Fruit fly (Drosophila melanogaster) whole organism, wandering third instar larva: Measurements from ENCODE around the gene cno.

Source experiments
- Abd-B ChIP-seq: fragments of >200 bp; optimal IDR thresholded peaks from 2 replicates; lab custom pipeline; 2017; ENCODE audit warnings: missing biosample characterization, missing genetic modification characterization
- CG32264 ChIP-seq: fragments of 200-800 bp; sonication (Bioruptor generic); optimal IDR thresholded peaks from 2 replicates; lab custom pipeline; 2016; ENCODE audit warnings: missing biosample characterization, missing genetic modification characterization
- CG9705 ChIP-seq: fragments of 200-800 bp; sonication (Bioruptor generic); optimal IDR thresholded peaks from 2 replicates; lab custom pipeline; 2018; ENCODE audit warnings: missing biosample characterization, mild to moderate bottlenecking, missing genetic modification characterization
- CrebA ChIP-seq: fragments of 200-800 bp; sonication (Bioruptor generic); optimal IDR thresholded peaks from 2 replicates; lab custom pipeline; 2016; ENCODE audit warnings: missing biosample characterization, mild to moderate bottlenecking, missing genetic modification characterization, borderline replicate concordance
- Dfd ChIP-seq: fragments of >200 bp; optimal IDR thresholded peaks from 2 replicates; lab custom pipeline; 2017; ENCODE audit warnings: missing biosample characterization, missing genetic modification characterization
- Dif ChIP-seq: fragments of 200-275, 200-300 bp; sonication (Bioruptor generic); optimal IDR thresholded peaks from 2 replicates; lab custom pipeline; 2018; ENCODE audit warnings: missing biosample characterization, missing genetic modification characterization; ENCODE audit not compliant: partially characterized antibody
- GATAd ChIP-seq: sonication (Bioruptor generic); optimal IDR thresholded peaks from 2 replicates; lab custom pipeline; 2016; ENCODE audit warnings: missing biosample characterization, missing genetic modification characterization
- HLH106 ChIP-seq: fragments of 200-800 bp; optimal IDR thresholded peaks from 3 replicates; lab custom pipeline; 2019; ENCODE audit warnings: missing biosample characterization, mild to moderate bottlenecking, missing genetic modification characterization, moderate library complexity
- Hnf4 ChIP-seq: fragments of 200-800 bp; sonication (Bioruptor generic); optimal IDR thresholded peaks from 2 replicates; lab custom pipeline; 2016; ENCODE audit warnings: missing biosample characterization, mild to moderate bottlenecking, missing genetic modification characterization
- Hr78 ChIP-seq: fragments of >200 bp; optimal IDR thresholded peaks from 2 replicates; lab custom pipeline; 2017; ENCODE audit warnings: missing biosample characterization, missing genetic modification characterization
- Hr83 ChIP-seq: fragments of 200-300 bp; sonication (Bioruptor generic); optimal IDR thresholded peaks from 2 replicates; lab custom pipeline; 2016; ENCODE audit warnings: missing biosample characterization, mild to moderate bottlenecking, missing genetic modification characterization, moderate library complexity; ENCODE audit not compliant: poor library complexity, severe bottlenecking
- Jra ChIP-seq: sonication (Bioruptor generic); optimal IDR thresholded peaks from 2 replicates; lab custom pipeline; 2016; ENCODE audit warnings: missing biosample characterization, missing genetic modification characterization
- Mio ChIP-seq: sonication (Bioruptor generic); optimal IDR thresholded peaks from 2 replicates; lab custom pipeline; 2016; ENCODE audit warnings: missing biosample characterization, missing genetic modification characterization
- Myc ChIP-seq: fragments of >200 bp; optimal IDR thresholded peaks from 2 replicates; lab custom pipeline; 2017
- N ChIP-seq: fragments of >200 bp; optimal IDR thresholded peaks from 2 replicates; lab custom pipeline; 2018; ENCODE audit warnings: missing biosample characterization, missing external identifiers, missing genetic modification characterization
- OdsH ChIP-seq: fragments of 200-800 bp; sonication (Bioruptor generic); optimal IDR thresholded peaks from 2 replicates; lab custom pipeline; 2016; ENCODE audit warnings: missing biosample characterization, mild to moderate bottlenecking, missing genetic modification characterization
- Rel ChIP-seq, 2 experiments: fragments of 200-800 bp; sonication (Bioruptor generic) in 1 of 2; optimal IDR thresholded peaks; 2 replicates in 1 of 2; 3 replicates in 1 of 2; lab custom pipeline; 2016 to 2019; ENCODE audit warnings: mild to moderate bottlenecking in 2 of 2, missing biosample characterization in 2 of 2, missing genetic modification characterization in 2 of 2, moderate library complexity in 1 of 2
- Sp1 ChIP-seq: fragments of 200-800 bp; sonication (Bioruptor generic); optimal IDR thresholded peaks from 3 replicates; lab custom pipeline; 2019; ENCODE audit warnings: missing biosample characterization, mild to moderate bottlenecking, missing genetic modification characterization, moderate library complexity
- Vsx2 ChIP-seq: fragments of 200-300, 225-300 bp; sonication (Bioruptor generic); optimal IDR thresholded peaks from 2 replicates; lab custom pipeline; 2018; ENCODE audit warnings: missing biosample characterization, missing genetic modification characterization; ENCODE audit not compliant: partially characterized antibody
- br ChIP-seq: fragments of 200-800 bp; sonication (Bioruptor generic); optimal IDR thresholded peaks from 2 replicates; lab custom pipeline; 2016; ENCODE audit warnings: missing biosample characterization, missing genetic modification characterization
- brk ChIP-seq: fragments of 200-800 bp; sonication (Bioruptor generic); optimal IDR thresholded peaks from 2 replicates; lab custom pipeline; 2016; ENCODE audit warnings: missing biosample characterization, mild to moderate bottlenecking, missing genetic modification characterization
- dl ChIP-seq, 2 experiments: fragments of 175-275, 200-275 bp in 1 of 2; fragments of 200-275 bp in 1 of 2; sonication (Bioruptor generic); optimal IDR thresholded peaks; lab custom pipeline; 2018; ENCODE audit warnings: mild to moderate bottlenecking in 2 of 2, missing biosample characterization in 2 of 2, missing genetic modification characterization in 2 of 2, moderate library complexity in 2 of 2; ENCODE audit not compliant: partially characterized antibody in 2 of 2, insufficient read depth in 1 of 2
- dmrt93B ChIP-seq: fragments of 200-800 bp; sonication (Bioruptor generic); optimal IDR thresholded peaks from 2 replicates; lab custom pipeline; 2018; ENCODE audit warnings: missing biosample characterization, mild to moderate bottlenecking, missing genetic modification characterization
- dsf ChIP-seq: sonication (Bioruptor generic); optimal IDR thresholded peaks from 2 replicates; lab custom pipeline; 2016; ENCODE audit warnings: missing biosample characterization, missing genetic modification characterization, borderline replicate concordance
- ey ChIP-seq: fragments of 200-800 bp; sonication (Bioruptor generic); optimal IDR thresholded peaks from 2 replicates; lab custom pipeline; 2016; ENCODE audit warnings: missing biosample characterization, missing genetic modification characterization
- foxo ChIP-seq, 2 experiments: fragments of 200-800 bp; sonication (Bioruptor generic); optimal IDR thresholded peaks; 2 replicates in 1 of 2; 3 replicates in 1 of 2; lab custom pipeline; 2016 to 2017; ENCODE audit warnings: missing biosample characterization in 2 of 2, missing genetic modification characterization in 2 of 2
- fru ChIP-seq: fragments of 200-800 bp; sonication (Bioruptor generic); optimal IDR thresholded peaks from 3 replicates; lab custom pipeline; 2016; ENCODE audit warnings: missing biosample characterization, mild to moderate bottlenecking, missing genetic modification characterization
- h ChIP-seq: fragments of 200-800 bp; sonication (Bioruptor generic); optimal IDR thresholded peaks from 3 replicates; lab custom pipeline; 2016; ENCODE audit warnings: missing biosample characterization, mild to moderate bottlenecking, missing genetic modification characterization
- jim ChIP-seq: fragments of 175-275, 200-325 bp; sonication (Bioruptor generic); optimal IDR thresholded peaks from 2 replicates; lab custom pipeline; 2016; ENCODE audit warnings: missing biosample characterization, mild to moderate bottlenecking, missing genetic modification characterization
- lola ChIP-seq: fragments of >200 bp; optimal IDR thresholded peaks from 2 replicates; lab custom pipeline; 2017; ENCODE audit warnings: missing biosample characterization, missing genetic modification characterization
- pan ChIP-seq: fragments of >200 bp; optimal IDR thresholded peaks from 2 replicates; lab custom pipeline; 2017
- psq ChIP-seq: fragments of 200-800 bp; sonication (Bioruptor generic); optimal IDR thresholded peaks from 3 replicates; lab custom pipeline; 2017; ENCODE audit warnings: missing biosample characterization, mild to moderate bottlenecking, missing genetic modification characterization, moderate library complexity
- rgr ChIP-seq: fragments of 200-800 bp; sonication (Bioruptor generic); optimal IDR thresholded peaks from 3 replicates; lab custom pipeline; 2016; ENCODE audit warnings: missing biosample characterization, mild to moderate bottlenecking, missing genetic modification characterization
- sage ChIP-seq: fragments of 200-800 bp; sonication (Bioruptor generic); optimal IDR thresholded peaks from 2 replicates; lab custom pipeline; 2016; ENCODE audit warnings: missing biosample characterization, mild to moderate bottlenecking, missing genetic modification characterization
- sv ChIP-seq: fragments of 200-800 bp; sonication (Bioruptor generic); optimal IDR thresholded peaks from 3 replicates; lab custom pipeline; 2016; ENCODE audit warnings: missing biosample characterization, missing genetic modification characterization
- tai ChIP-seq: sonication (Bioruptor generic); optimal IDR thresholded peaks from 2 replicates; lab custom pipeline; 2016; ENCODE audit warnings: missing biosample characterization, missing genetic modification characterization
- woc ChIP-seq: sonication (Bioruptor generic); optimal IDR thresholded peaks from 2 replicates; lab custom pipeline; 2016; ENCODE audit warnings: missing biosample characterization, mild to moderate bottlenecking, missing genetic modification characterization

Gene cno

dm6 chr3R:5216308-5216765 is 919 bp downstream of the cno start:
- TF ChIP-seq tai (GFP tag; lab: Kevin White, UChicago) (no peak), psq (GFP tag; lab: Kevin White, UChicago) (peak; percentile 82), GATAd (no peak), sage (GFP tag; lab: Kevin White, UChicago) (no peak), Mio (GFP tag; lab: Kevin White, UChicago) (no peak), dl (GFP tag; optimal IDR thresholded peaks at IDR 0.05; lab: Kevin White, UChicago; ENCODE audit: insufficient read depth in 1 of 2, partially characterized antibody in 2 of 2) (peak in 1 of 2 experiments; percentile 69), Hr78 (GFP tag; lab: Kevin White, UChicago) (no peak), brk (no peak), Rel (GFP tag; optimal IDR thresholded peaks at IDR 0.05; lab: Kevin White, UChicago) (no peak), Rel (tag; optimal IDR thresholded peaks at IDR 0.05; lab: Kevin White, UChicago) (no peak), woc (no peak), br (GFP tag; lab: Kevin White, UChicago) (no peak), CG32264 (GFP tag; lab: Kevin White, UChicago) (no peak), Dif (GFP tag; lab: Kevin White, UChicago) (peak; percentile 77), dsf (GFP tag; lab: Kevin White, UChicago) (no peak), pan (lab: Kevin White, UChicago) (no peak), Jra (GFP tag; lab: Kevin White, UChicago) (no peak)

dm6 chr3R:5215334-5216307 is 1.6 kb downstream of the cno start:
- TF ChIP-seq CrebA (GFP tag; lab: Kevin White, UChicago), result no peak
- TF ChIP-seq GATAd, result no peak
- no peak for TF ChIP-seq lola (GFP tag; lab: Kevin White, UChicago)
- TF ChIP-seq CG9705, result peak; percentile 76
- peak; percentile 81 for TF ChIP-seq sage (GFP tag; lab: Kevin White, UChicago)
- no peak for TF ChIP-seq Dfd (GFP tag; lab: Kevin White, UChicago)
- TF ChIP-seq dmrt93B (GFP tag; lab: Kevin White, UChicago), result peak; percentile 78
- TF ChIP-seq jim (GFP tag; lab: Kevin White, UChicago), result peak; percentile 98
- TF ChIP-seq Vsx2 (GFP tag; lab: Kevin White, UChicago), result no peak
- TF ChIP-seq ey (GFP tag; lab: Kevin White, UChicago), result peak; percentile 93
- peak; percentile 92 for TF ChIP-seq fru (GFP tag; lab: Kevin White, UChicago)
- peak; percentile 92 for TF ChIP-seq rgr (GFP tag; lab: Kevin White, UChicago)
- no peak for TF ChIP-seq brk
- peak; percentile 72 for TF ChIP-seq Mio (GFP tag; lab: Kevin White, UChicago)
- TF ChIP-seq Sp1, result peak; percentile 89
- TF ChIP-seq br (GFP tag; lab: Kevin White, UChicago), result peak; percentile 94
- peak; percentile 93 for TF ChIP-seq Jra (GFP tag; lab: Kevin White, UChicago)
- peak; percentile 89 for TF ChIP-seq psq (GFP tag; lab: Kevin White, UChicago)
- TF ChIP-seq OdsH (GFP tag; lab: Kevin White, UChicago), result peak; percentile 89
- no peak for TF ChIP-seq pan (lab: Kevin White, UChicago)
- TF ChIP-seq woc, result peak; percentile 91
- no peak for TF ChIP-seq Hr78 (GFP tag; lab: Kevin White, UChicago)
- peak; percentile 90 for TF ChIP-seq dsf (GFP tag; lab: Kevin White, UChicago)
- peak; percentile 91 for TF ChIP-seq Hnf4 (GFP tag; lab: Kevin White, UChicago)
- no peak for TF ChIP-seq Myc (lab: Kevin White, UChicago)
- no peak for TF ChIP-seq N (GFP tag; lab: Kevin White, UChicago)
- peak; percentile 26 for TF ChIP-seq Rel (GFP tag; optimal IDR thresholded peaks at IDR 0.05; lab: Kevin White, UChicago)
- peak; percentile 59 for TF ChIP-seq Rel (tag; optimal IDR thresholded peaks at IDR 0.05; lab: Kevin White, UChicago)
- TF ChIP-seq tai (GFP tag; lab: Kevin White, UChicago), result no peak
- TF ChIP-seq Hr83 (GFP tag; lab: Kevin White, UChicago), result peak; percentile 100
- TF ChIP-seq Dif (GFP tag; lab: Kevin White, UChicago), result no peak
- peak; percentile 83 for TF ChIP-seq CG32264 (GFP tag; lab: Kevin White, UChicago)
- TF ChIP-seq foxo (GFP tag; optimal IDR thresholded peaks at IDR 0.05; lab: Kevin White, UChicago), result peak; percentile 22 to 93
- TF ChIP-seq HLH106, result peak; percentile 92
- TF ChIP-seq h (GFP tag; lab: Kevin White, UChicago), result peak; percentile 91
- peak; percentile 88 for TF ChIP-seq sv
- no peak for TF ChIP-seq Abd-B (GFP tag; lab: Kevin White, UChicago)
